Fruit fly (Drosophila melanogaster) Kc167 (cell line): ENCODE results near the gene TotM.

Experiments
- Sin3A ChIP-seq: fragments of >200 bp; optimal IDR thresholded peaks from 2 replicates; lab custom pipeline; 2018; ENCODE audit warnings: missing external identifiers
- h ChIP-seq: fragments of >200 bp; optimal IDR thresholded peaks from 3 replicates; lab custom pipeline; 2018; ENCODE audit warnings: missing external identifiers
- psq ChIP-seq: fragments of >200 bp; optimal IDR thresholded peaks from 2 replicates; lab custom pipeline; 2017; ENCODE audit warnings: missing external identifiers
- ttk ChIP-seq: sonication (Bioruptor generic); optimal IDR thresholded peaks from 2 replicates; lab custom pipeline; 2017; ENCODE audit warnings: missing external identifiers

DNA sequence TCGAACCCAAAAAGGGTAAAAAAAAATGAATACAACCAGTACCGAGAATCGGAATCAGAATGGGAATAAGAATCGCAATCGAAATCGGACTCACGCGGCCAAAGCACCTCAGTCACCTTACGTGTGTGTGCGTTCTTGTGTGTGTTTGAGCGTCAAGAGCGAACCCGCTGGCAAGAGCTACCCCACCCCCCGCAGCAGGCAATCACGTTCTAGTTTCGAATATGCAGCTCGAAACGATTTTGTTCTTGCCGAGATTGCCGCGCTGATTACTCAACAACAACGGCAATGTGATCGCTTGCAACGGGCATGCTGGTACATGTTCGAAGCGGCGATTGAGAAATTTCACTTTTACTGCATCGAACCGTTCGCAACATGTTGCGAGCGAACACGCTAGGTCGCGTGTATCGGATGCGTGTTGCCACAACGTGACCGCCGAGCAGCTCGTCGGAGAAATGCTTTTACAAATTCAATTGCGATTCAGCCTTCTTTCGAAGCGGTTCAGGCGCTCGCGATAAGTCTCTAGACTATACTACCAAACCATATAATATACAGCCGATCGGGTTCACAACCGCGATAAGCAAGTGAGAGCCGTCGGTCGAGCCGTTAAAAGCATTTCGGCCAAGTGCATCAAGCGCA lies 24.3 kb upstream of the TotM start:
- TF ChIP-seq h (lab: Kevin White, UChicago) = no peak
- TF ChIP-seq Sin3A (lab: Kevin White, UChicago) = no peak
- TF ChIP-seq ttk (lab: Kevin White, UChicago) = no peak
- TF ChIP-seq psq = no peak
